Fruit fly (Drosophila melanogaster) whole organism, larva: ENCODE results near the gene Mgat4a.

Experiments
- noc ChIP-seq: fragments of 200-800 bp; sonication (Bioruptor generic); optimal IDR thresholded peaks from 3 replicates; lab custom pipeline; 2019; ENCODE audit warnings: missing biosample characterization, mild to moderate bottlenecking, missing genetic modification characterization, moderate library complexity

Gene Mgat4a

dm6 chr3L:14759097-14759795 is 2.6 kb upstream of the Mgat4a start:
- TF ChIP-seq noc: peak; percentile 100

- TF ChIP-seq noc: peak; percentile 21
Observed at dm6 chr3L:14759984-14760626, 1.7 kb upstream of the Mgat4a start.

dm6 chr3L:14760949-14761348 is 879 bp upstream of the Mgat4a start, which contains the start of gene Trl:
Trl (minus strand) TSS chr3L:14761049.
- TF ChIP-seq noc: no peak

- no peak for TF ChIP-seq noc
Observed at dm6 chr3L:14769183-14769582, 7.4 kb downstream of the Mgat4a start, which contains the start of gene Mgat4b. Mgat4b (minus strand) TSS chr3L:14769283.

- TF ChIP-seq noc: no peak
Observed at dm6 chr3L:14775711-14776660, 14.2 kb downstream of the Mgat4a start, which contains the start of gene mop. mop (minus strand) TSS chr3L:14776129.

dm6 chr3L:14779289-14779688 is 17.5 kb downstream of the Mgat4a start:
- TF ChIP-seq noc: peak; percentile 45

- no peak for TF ChIP-seq noc
Observed at dm6 chr3L:14780187-14780586, 18.4 kb downstream of the Mgat4a start.

dm6 chr3L:14781082-14781862 is 19.4 kb downstream of the Mgat4a start:
- TF ChIP-seq noc: no peak

dm6 chr3L:14781863-14782218 is 20.0 kb downstream of the Mgat4a start:
- TF ChIP-seq noc: no peak

dm6 chr3L:14782626-14783362 is 21.0 kb downstream of the Mgat4a start:
- peak; percentile 0 for TF ChIP-seq noc

- TF ChIP-seq noc: no peak
Observed at dm6 chr3L:14783363-14783627, 21.5 kb downstream of the Mgat4a start.

- no peak for TF ChIP-seq noc
Observed at dm6 chr3L:14784241-14784948, 22.6 kb downstream of the Mgat4a start.

dm6 chr3L:14784949-14785408 is 23.2 kb downstream of the Mgat4a start:
- TF ChIP-seq noc: peak; percentile 95

- no peak for TF ChIP-seq noc
Observed at dm6 chr3L:14785492-14785916, 23.7 kb downstream of the Mgat4a start.
